Fruit fly (Drosophila melanogaster): ENCODE results near the gene Hsc70-2.

The Hsc70-2 gene

dm6 chr3R:13014168-13014881 is 30.2 kb upstream of the Hsc70-2 start (continued):
- TF ChIP-seq sd (tag; optimal IDR thresholded peaks at IDR 0.05) (no peak), CG7928 (GFP tag; optimal IDR thresholded peaks at IDR 0.05) (no peak), CG10565 (GFP tag; optimal IDR thresholded peaks at IDR 0.05) (no peak), Sry-δ (GFP tag; optimal IDR thresholded peaks at IDR 0.05) (no peak), CG13123 (GFP tag; optimal IDR thresholded peaks at IDR 0.05) (no peak), CG14441 (GFP tag; IDR thresholded peaks at IDR 0.05) (0 out of 2 replicates have a peak, but pooled peaks have one; percentile 35), zfh2 (GFP tag; optimal IDR thresholded peaks at IDR 0.05) (no peak), sqz (GFP tag; optimal IDR thresholded peaks at IDR 0.05) (no peak), Hr78 (GFP tag; optimal IDR thresholded peaks at IDR 0.05) (no peak), eyg (GFP tag; optimal IDR thresholded peaks at IDR 0.05) (no peak), prd (optimal IDR thresholded peaks at IDR 0.05) (no peak), prd (GFP tag; IDR thresholded peaks at IDR 0.05) (peak; percentile 56; the same call in 2 of the 3 replicates), CG11504 (tag; optimal IDR thresholded peaks at IDR 0.05) (peak; percentile 27), Ptx1 (GFP tag; IDR thresholded peaks at IDR 0.05) (peak; percentile 12; the same call in 1 of the 2 replicates), dmrt99B (tag; optimal IDR thresholded peaks at IDR 0.05) (peak; percentile 27), CG1603 (tag; optimal IDR thresholded peaks at IDR 0.05) (peak; percentile 33), NFAT (GFP tag; IDR thresholded peaks at IDR 0.05) (no peak), CG8290 (GFP tag; optimal IDR thresholded peaks at IDR 0.05) (no peak), CG8290 (tag; optimal IDR thresholded peaks at IDR 0.05) (peak in 1 of 2 experiments; percentile 41), ci (GFP tag; IDR thresholded peaks at IDR 0.05) (no peak), CG13424 (tag; optimal IDR thresholded peaks at IDR 0.05) (peak; percentile 8), lilli (GFP tag; optimal IDR thresholded peaks at IDR 0.05) (no peak), CG16863 (GFP tag; optimal IDR thresholded peaks at IDR 0.05) (no peak), vvl (GFP tag; IDR thresholded peaks at IDR 0.05) (no peak), CG11456 (GFP tag; IDR thresholded peaks at IDR 0.05) (no peak), CG1602 (GFP tag; optimal IDR thresholded peaks at IDR 0.05) (no peak), CG9932 (GFP tag; IDR thresholded peaks at IDR 0.05) (peak; percentile 42), CG10366 (GFP tag; IDR thresholded peaks at IDR 0.05) (no peak), phol (tag; optimal IDR thresholded peaks at IDR 0.05) (peak; percentile 7), CG8765 (GFP tag; IDR thresholded peaks at IDR 0.05) (no peak), MTF-1 (GFP tag; optimal IDR thresholded peaks at IDR 0.05; ENCODE audit: borderline replicate concordance) (no peak), usp (GFP tag; optimal IDR thresholded peaks at IDR 0.05) (no peak), Nf-YB (GFP tag; optimal IDR thresholded peaks at IDR 0.05) (no peak), CG17568 (GFP tag; optimal IDR thresholded peaks at IDR 0.05) (no peak), BtbVII (GFP tag; optimal IDR thresholded peaks at IDR 0.05) (no peak), Lim3 (GFP tag; IDR thresholded peaks at IDR 0.05) (no peak), CG17359 (tag; optimal IDR thresholded peaks at IDR 0.05) (peak; percentile 21), CG32532 (GFP tag; IDR thresholded peaks at IDR 0.05) (no peak), da (GFP tag; optimal IDR thresholded peaks at IDR 0.05) (no peak), Hr51 (GFP tag; optimal IDR thresholded peaks at IDR 0.05) (peak in 1 of 2 experiments; percentile 30), CG2875 (GFP tag; optimal IDR thresholded peaks at IDR 0.05) (no peak), lbe (GFP tag; optimal IDR thresholded peaks at IDR 0.05) (no peak), Rfx (GFP tag; IDR thresholded peaks at IDR 0.05) (peak; percentile 43), luna (GFP tag; optimal IDR thresholded peaks at IDR 0.05) (no peak), Stat92E (GFP tag; optimal IDR thresholded peaks at IDR 0.05) (peak in 1 of 3 experiments; percentile 20), NK7.1 (GFP tag; optimal IDR thresholded peaks at IDR 0.05) (no peak)

All from whole organism, embryonic.